Worm (Caenorhabditis elegans) whole organism, L2 larva: ENCODE measurements around the gene C54D1.7.

Experiments
- C34F6.9 ChIP-seq: fragments of 150-350 bp; optimal IDR thresholded peaks from 2 replicates; lab custom pipeline; 2014; ENCODE audit warnings: missing biosample characterization, missing genetic modification characterization
- F13H6.1 ChIP-seq: sonication (generic microtip); optimal IDR thresholded peaks from 2 replicates; lab custom pipeline; 2016; ENCODE audit warnings: missing genetic modification characterization, missing compliant biosample characterization
- R02D3.7 ChIP-seq: fragments of 150-350 bp; optimal IDR thresholded peaks from 2 replicates; lab custom pipeline; 2014; ENCODE audit warnings: missing biosample characterization, missing genetic modification characterization
- Y55F3AM.14 ChIP-seq: fragments of 200-800 bp; sonication (Bioruptor generic); optimal IDR thresholded peaks from 2 replicates; lab custom pipeline; 2018; ENCODE audit warnings: mild to moderate bottlenecking, missing genetic modification characterization, missing compliant biosample characterization
- alr-1 ChIP-seq: fragments of 150-350 bp; optimal IDR thresholded peaks from 2 replicates; lab custom pipeline; 2014; ENCODE audit warnings: missing biosample characterization, missing genetic modification characterization
- aly-2 ChIP-seq: fragments of 150-350 bp; optimal IDR thresholded peaks from 2 replicates; lab custom pipeline; 2014; ENCODE audit warnings: missing biosample characterization, missing genetic modification characterization
- blmp-1 ChIP-seq: sonication (generic microtip); optimal IDR thresholded peaks from 2 replicates; lab custom pipeline; 2017; ENCODE audit warnings: missing genetic modification characterization, mild to moderate bottlenecking, missing compliant biosample characterization, antibody characterized with exemption, moderate library complexity; ENCODE audit not compliant: insufficient read depth
- ceh-16 ChIP-seq: fragments of 150-350 bp; optimal IDR thresholded peaks from 2 replicates; lab custom pipeline; 2014; ENCODE audit warnings: missing biosample characterization, missing genetic modification characterization
- dmd-4 ChIP-seq: sonication (generic microtip); optimal IDR thresholded peaks from 2 replicates; lab custom pipeline; 2017; ENCODE audit warnings: missing biosample characterization, missing genetic modification characterization
- egl-27 ChIP-seq: sonication (generic microtip); optimal IDR thresholded peaks from 3 replicates; lab custom pipeline; 2017; ENCODE audit warnings: missing biosample characterization, missing genetic modification reagents, missing genetic modification characterization
- elt-1 ChIP-seq: fragments of 150-350 bp; optimal IDR thresholded peaks from 2 replicates; lab custom pipeline; 2014; ENCODE audit warnings: missing biosample characterization, missing genetic modification characterization
- elt-3 ChIP-seq: sonication (generic microtip); optimal IDR thresholded peaks from 2 replicates; lab custom pipeline; 2017; ENCODE audit warnings: missing biosample characterization, missing genetic modification characterization
- fos-1 ChIP-seq: fragments of 150-350 bp; optimal IDR thresholded peaks from 2 replicates; lab custom pipeline; 2014; ENCODE audit warnings: missing biosample characterization, missing genetic modification characterization
- gmeb-1 ChIP-seq: fragments of 150-350 bp; optimal IDR thresholded peaks from 2 replicates; lab custom pipeline; 2014; ENCODE audit warnings: missing biosample characterization, missing genetic modification characterization
- lin-13 ChIP-seq: fragments of 150-350 bp; optimal IDR thresholded peaks from 2 replicates; lab custom pipeline; 2014; ENCODE audit warnings: missing biosample characterization, missing genetic modification reagents, missing genetic modification characterization
- lsy-2 ChIP-seq, 2 experiments: fragments of 150-350 bp in 1 of 2; sonication (generic microtip) in 1 of 2; optimal IDR thresholded peaks; 2 replicates each; lab custom pipeline; 2014 to 2017; ENCODE audit warnings: missing biosample characterization in 2 of 2, missing genetic modification characterization in 2 of 2
- mbf-1 ChIP-seq: sonication (generic microtip); optimal IDR thresholded peaks from 2 replicates; lab custom pipeline; 2017; ENCODE audit warnings: missing biosample characterization, missing genetic modification characterization
- mdl-1 ChIP-seq, 2 experiments: fragments of 150-350 bp in 1 of 2; sonication (generic microtip) in 1 of 2; optimal IDR thresholded peaks; 2 replicates each; lab custom pipeline; 2017; ENCODE audit warnings: missing biosample characterization in 2 of 2, missing genetic modification characterization in 2 of 2
- nhr-10 ChIP-seq: sonication (generic microtip); optimal IDR thresholded peaks from 2 replicates; lab custom pipeline; 2017; ENCODE audit warnings: missing biosample characterization, missing genetic modification characterization
- nhr-11 ChIP-seq: fragments of 150-350 bp; optimal IDR thresholded peaks from 2 replicates; lab custom pipeline; 2014; ENCODE audit warnings: missing biosample characterization, missing genetic modification characterization
- nhr-12 ChIP-seq: fragments of 150-350 bp; optimal IDR thresholded peaks from 2 replicates; lab custom pipeline; 2014; ENCODE audit warnings: missing biosample characterization, missing genetic modification characterization
- nhr-129 ChIP-seq: fragments of 150-350 bp; optimal IDR thresholded peaks from 2 replicates; lab custom pipeline; 2014; ENCODE audit warnings: missing biosample characterization, missing genetic modification characterization
- nhr-21 ChIP-seq: fragments of 150-350 bp; optimal IDR thresholded peaks from 2 replicates; lab custom pipeline; 2014; ENCODE audit warnings: missing biosample characterization, missing genetic modification characterization
- nhr-23 ChIP-seq: fragments of 150-350 bp; optimal IDR thresholded peaks from 2 replicates; lab custom pipeline; 2014; ENCODE audit warnings: missing biosample characterization, missing genetic modification reagents, missing genetic modification characterization
- nhr-25 ChIP-seq: fragments of 150-350 bp; sonication (generic microtip); optimal IDR thresholded peaks from 3 replicates; lab custom pipeline; 2014; ENCODE audit warnings: missing biosample characterization, missing genetic modification characterization
- nhr-77 ChIP-seq: fragments of 150-350 bp; optimal IDR thresholded peaks from 2 replicates; lab custom pipeline; 2014; ENCODE audit warnings: missing biosample characterization, missing genetic modification characterization
- peb-1 ChIP-seq: fragments of 150-350 bp; optimal IDR thresholded peaks from 2 replicates; lab custom pipeline; 2014; ENCODE audit warnings: missing biosample characterization, missing genetic modification characterization
- sma-3 ChIP-seq: sonication (generic microtip); optimal IDR thresholded peaks from 2 replicates; lab custom pipeline; 2016; ENCODE audit warnings: missing genetic modification reagents, missing genetic modification characterization, missing compliant biosample characterization
- unc-39 ChIP-seq: fragments of 150-350 bp; optimal IDR thresholded peaks from 2 replicates; lab custom pipeline; 2014; ENCODE audit warnings: missing biosample characterization, missing genetic modification characterization
- unc-55 ChIP-seq: fragments of 150-350 bp; sonication (generic microtip); optimal IDR thresholded peaks from 3 replicates; lab custom pipeline; 2014; ENCODE audit warnings: missing biosample characterization, missing genetic modification reagents, missing genetic modification characterization
- unc-62 ChIP-seq: fragments of 150-350 bp; optimal IDR thresholded peaks from 2 replicates; lab custom pipeline; 2014; ENCODE audit warnings: missing biosample characterization, missing genetic modification reagents, missing genetic modification characterization
- ztf-1 ChIP-seq: fragments of 200-800 bp; sonication (Bioruptor generic); conservative IDR thresholded peaks from 2 replicates; pipeline ENCODE4 v1.3.6; 2022; ENCODE audit warnings: missing genetic modification characterization, missing compliant biosample characterization

Gene C54D1.7

DNA sequence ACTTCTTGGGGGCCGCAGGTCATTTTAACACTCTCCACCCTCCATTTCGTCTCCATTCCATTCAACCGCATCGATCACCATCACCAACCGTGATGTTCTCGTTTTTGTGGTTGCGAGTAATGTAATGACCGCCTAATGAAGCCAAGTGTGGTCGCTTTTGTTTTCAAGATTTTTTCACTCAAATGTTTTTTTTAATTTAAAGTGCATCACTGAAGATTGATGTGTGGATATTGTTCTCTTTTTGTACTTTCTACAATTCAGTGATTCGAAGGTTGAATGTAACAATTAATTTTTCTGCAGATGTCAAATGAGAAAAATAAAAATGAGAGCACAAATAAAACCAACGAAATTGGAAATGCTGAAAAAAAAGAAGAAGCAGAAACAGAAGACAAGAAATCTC, 2.9 kb upstream of the C54D1.7 start, which contains the start of gene pgp-10:
Gene pgp-10 (plus strand): TSS at position 301 of the 400 bp plus-strand sequence.
- no peak for TF ChIP-seq nhr-10
- TF ChIP-seq mdl-1 (tag; optimal IDR thresholded peaks at IDR 0.05; lab: Kevin White, UChicago): no peak
- TF ChIP-seq R02D3.7 (tag; lab: Kevin White, UChicago): no peak

- TF ChIP-seq blmp-1 (tag; lab: Kevin White, UChicago) (peak; percentile 24), sma-3 (GFP tag; lab: Kevin White, UChicago) (no peak), nhr-25 (tag; lab: Kevin White, UChicago) (peak; percentile 19)
Measured at ce11 chrX:7157483-7157882, 1.6 kb upstream of the C54D1.7 start.

ce11 chrX:7153460-7153859, 2.4 kb downstream of the C54D1.7 start:
- peak; percentile 9 for TF ChIP-seq nhr-129 (tag; lab: Kevin White, UChicago)
- TF ChIP-seq unc-39 (tag; lab: Kevin White, UChicago): no peak
- TF ChIP-seq F13H6.1: peak; percentile 49
- no peak for TF ChIP-seq alr-1 (tag; lab: Kevin White, UChicago)
- TF ChIP-seq, all 48 proteins: peak for 2

ce11 chrX:7151976-7152528, 3.8 kb downstream of the C54D1.7 start:
- TF ChIP-seq nhr-11 (no peak), nhr-12 (tag; lab: Kevin White, UChicago) (no peak), nhr-129 (tag; lab: Kevin White, UChicago) (no peak), nhr-21 (tag; lab: Kevin White, UChicago) (no peak), elt-1 (no peak), aly-2 (tag; lab: Kevin White, UChicago) (no peak), elt-3 (no peak), mdl-1 (tag; optimal IDR thresholded peaks at IDR 0.05; lab: Kevin White, UChicago) (no peak), alr-1 (tag; lab: Kevin White, UChicago) (no peak), egl-27 (tag; lab: Kevin White, UChicago) (no peak), unc-62 (no peak), lsy-2 (tag; optimal IDR thresholded peaks at IDR 0.05; lab: Kevin White, UChicago) (no peak), ceh-16 (tag; lab: Kevin White, UChicago) (no peak), Y55F3AM.14 (GFP tag; lab: Kevin White, UChicago) (no peak), gmeb-1 (tag; lab: Kevin White, UChicago) (no peak), ztf-1 (no peak), blmp-1 (tag; lab: Kevin White, UChicago) (no peak), lin-13 (GFP tag; lab: Kevin White, UChicago) (no peak)

ce11 chrX:7151189-7151857, 4.5 kb downstream of the C54D1.7 start, which contains the start of gene lam-2:
Gene lam-2 (minus strand): TSS chrX:7151239.
- no peak for TF ChIP-seq nhr-77 (tag; lab: Kevin White, UChicago)
- no peak for TF ChIP-seq peb-1 (tag; lab: Kevin White, UChicago)
- TF ChIP-seq fos-1 (tag; lab: Kevin White, UChicago): no peak
- no peak for TF ChIP-seq lsy-2 (tag; optimal IDR thresholded peaks at IDR 0.05; lab: Kevin White, UChicago)
- no peak for TF ChIP-seq nhr-12 (tag; lab: Kevin White, UChicago)
- TF ChIP-seq blmp-1 (tag; lab: Kevin White, UChicago): no peak
- TF ChIP-seq Y55F3AM.14 (GFP tag; lab: Kevin White, UChicago): no peak
- TF ChIP-seq nhr-23 (tag; lab: Kevin White, UChicago): no peak
- no peak for TF ChIP-seq dmd-4
- TF ChIP-seq alr-1 (tag; lab: Kevin White, UChicago): no peak
- TF ChIP-seq C34F6.9 (tag; lab: Kevin White, UChicago): no peak
- no peak for TF ChIP-seq mbf-1 (tag; lab: Kevin White, UChicago)
- no peak for TF ChIP-seq unc-55
